Worm (Caenorhabditis elegans) whole organism, L2 larva: ENCODE data around the gene C34F6.12.

ENCODE experiments used
- C34F6.9 ChIP-seq: fragments of 150-350 bp; optimal IDR thresholded peaks from 2 replicates; lab custom pipeline; 2014; ENCODE audit warnings: missing biosample characterization, missing genetic modification characterization
- F13H6.1 ChIP-seq: sonication (generic microtip); optimal IDR thresholded peaks from 2 replicates; lab custom pipeline; 2016; ENCODE audit warnings: missing genetic modification characterization, missing compliant biosample characterization
- R02D3.7 ChIP-seq: fragments of 150-350 bp; optimal IDR thresholded peaks from 2 replicates; lab custom pipeline; 2014; ENCODE audit warnings: missing biosample characterization, missing genetic modification characterization
- Y55F3AM.14 ChIP-seq: fragments of 200-800 bp; sonication (Bioruptor generic); optimal IDR thresholded peaks from 2 replicates; lab custom pipeline; 2018; ENCODE audit warnings: mild to moderate bottlenecking, missing genetic modification characterization, missing compliant biosample characterization
- ZK546.5 ChIP-seq: sonication (generic microtip); optimal IDR thresholded peaks from 2 replicates; lab custom pipeline; 2017; ENCODE audit warnings: missing biosample characterization, missing genetic modification characterization
- alr-1 ChIP-seq: fragments of 150-350 bp; optimal IDR thresholded peaks from 2 replicates; lab custom pipeline; 2014; ENCODE audit warnings: missing biosample characterization, missing genetic modification characterization
- aly-2 ChIP-seq: fragments of 150-350 bp; optimal IDR thresholded peaks from 2 replicates; lab custom pipeline; 2014; ENCODE audit warnings: missing biosample characterization, missing genetic modification characterization
- ama-1 ChIP-seq: fragments of 150-350 bp; optimal IDR thresholded peaks from 2 replicates; lab custom pipeline; 2018; ENCODE audit warnings: inconsistent platforms
- blmp-1 ChIP-seq: sonication (generic microtip); optimal IDR thresholded peaks from 2 replicates; lab custom pipeline; 2017; ENCODE audit warnings: missing genetic modification characterization, mild to moderate bottlenecking, missing compliant biosample characterization, antibody characterized with exemption, moderate library complexity; ENCODE audit not compliant: insufficient read depth
- ceh-16 ChIP-seq: fragments of 150-350 bp; optimal IDR thresholded peaks from 2 replicates; lab custom pipeline; 2014; ENCODE audit warnings: missing biosample characterization, missing genetic modification characterization
- ceh-82 ChIP-seq: fragments of 150-350 bp; optimal IDR thresholded peaks from 2 replicates; lab custom pipeline; 2014; ENCODE audit warnings: missing biosample characterization, missing genetic modification characterization
- crh-2 ChIP-seq: sonication (generic microtip); optimal IDR thresholded peaks from 2 replicates; lab custom pipeline; 2017; ENCODE audit warnings: missing biosample characterization, missing genetic modification characterization
- dmd-4 ChIP-seq: sonication (generic microtip); optimal IDR thresholded peaks from 2 replicates; lab custom pipeline; 2017; ENCODE audit warnings: missing biosample characterization, missing genetic modification characterization
- egl-27 ChIP-seq: sonication (generic microtip); optimal IDR thresholded peaks from 3 replicates; lab custom pipeline; 2017; ENCODE audit warnings: missing biosample characterization, missing genetic modification reagents, missing genetic modification characterization
- elt-1 ChIP-seq: fragments of 150-350 bp; optimal IDR thresholded peaks from 2 replicates; lab custom pipeline; 2014; ENCODE audit warnings: missing biosample characterization, missing genetic modification characterization
- elt-3 ChIP-seq: sonication (generic microtip); optimal IDR thresholded peaks from 2 replicates; lab custom pipeline; 2017; ENCODE audit warnings: missing biosample characterization, missing genetic modification characterization
- fos-1 ChIP-seq: fragments of 150-350 bp; optimal IDR thresholded peaks from 2 replicates; lab custom pipeline; 2014; ENCODE audit warnings: missing biosample characterization, missing genetic modification characterization
- lin-11 ChIP-seq: fragments of 150-350 bp; sonication (generic microtip); optimal IDR thresholded peaks from 2 replicates; lab custom pipeline; 2014; ENCODE audit warnings: missing biosample characterization, missing genetic modification characterization, inconsistent platforms, mixed read lengths
- lin-39 ChIP-seq: fragments of 150-350 bp; optimal IDR thresholded peaks from 2 replicates; lab custom pipeline; 2014; ENCODE audit warnings: missing biosample characterization, missing genetic modification reagents, missing genetic modification characterization
- lsy-2 ChIP-seq, 2 experiments: fragments of 150-350 bp in 1 of 2; sonication (generic microtip) in 1 of 2; optimal IDR thresholded peaks; 2 replicates each; lab custom pipeline; 2014 to 2017; ENCODE audit warnings: missing biosample characterization in 2 of 2, missing genetic modification characterization in 2 of 2
- mab-5 ChIP-seq: fragments of 150-350 bp; optimal IDR thresholded peaks from 2 replicates; lab custom pipeline; 2014; ENCODE audit warnings: missing biosample characterization, missing genetic modification characterization
- mbf-1 ChIP-seq: sonication (generic microtip); optimal IDR thresholded peaks from 2 replicates; lab custom pipeline; 2017; ENCODE audit warnings: missing biosample characterization, missing genetic modification characterization
- mdl-1 ChIP-seq, 2 experiments: fragments of 150-350 bp in 1 of 2; sonication (generic microtip) in 1 of 2; optimal IDR thresholded peaks; 2 replicates each; lab custom pipeline; 2017; ENCODE audit warnings: missing biosample characterization in 2 of 2, missing genetic modification characterization in 2 of 2
- nhr-10 ChIP-seq: sonication (generic microtip); optimal IDR thresholded peaks from 2 replicates; lab custom pipeline; 2017; ENCODE audit warnings: missing biosample characterization, missing genetic modification characterization
- nhr-11 ChIP-seq: fragments of 150-350 bp; optimal IDR thresholded peaks from 2 replicates; lab custom pipeline; 2014; ENCODE audit warnings: missing biosample characterization, missing genetic modification characterization
- nhr-129 ChIP-seq: fragments of 150-350 bp; optimal IDR thresholded peaks from 2 replicates; lab custom pipeline; 2014; ENCODE audit warnings: missing biosample characterization, missing genetic modification characterization
- nhr-21 ChIP-seq: fragments of 150-350 bp; optimal IDR thresholded peaks from 2 replicates; lab custom pipeline; 2014; ENCODE audit warnings: missing biosample characterization, missing genetic modification characterization
- nhr-23 ChIP-seq: fragments of 150-350 bp; optimal IDR thresholded peaks from 2 replicates; lab custom pipeline; 2014; ENCODE audit warnings: missing biosample characterization, missing genetic modification reagents, missing genetic modification characterization
- nhr-237 ChIP-seq: fragments of 150-350 bp; optimal IDR thresholded peaks from 2 replicates; lab custom pipeline; 2014; ENCODE audit warnings: missing biosample characterization, missing genetic modification characterization
- nhr-25 ChIP-seq: fragments of 150-350 bp; sonication (generic microtip); optimal IDR thresholded peaks from 3 replicates; lab custom pipeline; 2014; ENCODE audit warnings: missing biosample characterization, missing genetic modification characterization
- nhr-6 ChIP-seq: fragments of 150-350 bp; optimal IDR thresholded peaks from 2 replicates; lab custom pipeline; 2014; ENCODE audit warnings: missing biosample characterization, missing genetic modification characterization
- nhr-77 ChIP-seq: fragments of 150-350 bp; optimal IDR thresholded peaks from 2 replicates; lab custom pipeline; 2014; ENCODE audit warnings: missing biosample characterization, missing genetic modification characterization
- peb-1 ChIP-seq: fragments of 150-350 bp; optimal IDR thresholded peaks from 2 replicates; lab custom pipeline; 2014; ENCODE audit warnings: missing biosample characterization, missing genetic modification characterization
- sem-4 ChIP-seq: fragments of 150-350 bp; optimal IDR thresholded peaks from 2 replicates; lab custom pipeline; 2014; ENCODE audit warnings: missing biosample characterization, missing genetic modification reagents, missing genetic modification characterization
- skn-1 ChIP-seq: sonication (generic microtip); optimal IDR thresholded peaks from 2 replicates; lab custom pipeline; 2017; ENCODE audit warnings: missing biosample characterization, missing genetic modification characterization
- sma-3 ChIP-seq: sonication (generic microtip); optimal IDR thresholded peaks from 2 replicates; lab custom pipeline; 2016; ENCODE audit warnings: missing genetic modification reagents, missing genetic modification characterization, missing compliant biosample characterization
- sma-9 ChIP-seq, 2 experiments: fragments of 150-350 bp in 1 of 2; sonication (generic microtip) in 1 of 2; optimal IDR thresholded peaks; 2 replicates each; lab custom pipeline; 2014 to 2016; ENCODE audit warnings: missing genetic modification characterization in 2 of 2, mild to moderate bottlenecking in 1 of 2, missing biosample characterization in 1 of 2, missing compliant biosample characterization in 1 of 2, missing genetic modification reagents in 1 of 2, moderate library complexity in 1 of 2
- snpc-4 ChIP-seq: fragments of 150-350 bp; optimal IDR thresholded peaks from 2 replicates; lab custom pipeline; 2014; ENCODE audit warnings: missing biosample characterization, missing genetic modification characterization
- unc-39 ChIP-seq: fragments of 150-350 bp; optimal IDR thresholded peaks from 2 replicates; lab custom pipeline; 2014; ENCODE audit warnings: missing biosample characterization, missing genetic modification characterization
- unc-55 ChIP-seq: fragments of 150-350 bp; sonication (generic microtip); optimal IDR thresholded peaks from 3 replicates; lab custom pipeline; 2014; ENCODE audit warnings: missing biosample characterization, missing genetic modification reagents, missing genetic modification characterization
- unc-62 ChIP-seq: fragments of 150-350 bp; optimal IDR thresholded peaks from 2 replicates; lab custom pipeline; 2014; ENCODE audit warnings: missing biosample characterization, missing genetic modification reagents, missing genetic modification characterization
- zag-1 ChIP-seq: fragments of 150-350 bp; optimal IDR thresholded peaks from 2 replicates; lab custom pipeline; 2014; ENCODE audit warnings: missing biosample characterization, missing genetic modification characterization
- ztf-1 ChIP-seq: fragments of 200-800 bp; sonication (Bioruptor generic); conservative IDR thresholded peaks from 2 replicates; pipeline ENCODE4 v1.3.6; 2022; ENCODE audit warnings: missing genetic modification characterization, missing compliant biosample characterization
- ztf-11 ChIP-seq: sonication (generic microtip); optimal IDR thresholded peaks from 2 replicates; lab custom pipeline; 2017; ENCODE audit warnings: missing biosample characterization, missing genetic modification characterization
- ztf-4 ChIP-seq: fragments of 150-350 bp; optimal IDR thresholded peaks from 2 replicates; lab custom pipeline; 2014; ENCODE audit warnings: missing biosample characterization, missing genetic modification characterization

C34F6.12 gene

ce11 chrX:11211360-11211759, 15.1 kb downstream of the C34F6.12 start:
- no peak for TF ChIP-seq snpc-4
- no peak for TF ChIP-seq mdl-1 (tag; optimal IDR thresholded peaks at IDR 0.05; lab: Kevin White, UChicago)
- no peak for TF ChIP-seq nhr-129
- no peak for TF ChIP-seq ztf-1 (GFP tag; lab: Robert Waterston, UW)
- no peak for TF ChIP-seq nhr-25 (tag; lab: Kevin White, UChicago)
- TF ChIP-seq alr-1 (tag; lab: Kevin White, UChicago) = no peak
- no peak for TF ChIP-seq skn-1
- TF ChIP-seq, all 48 proteins: peak for 0

ce11 chrX:11210417-11210816, 16.1 kb downstream of the C34F6.12 start:
- no peak for TF ChIP-seq lin-11 (tag; lab: Kevin White, UChicago)
- no peak for TF ChIP-seq nhr-25 (tag; lab: Kevin White, UChicago)
- no peak for TF ChIP-seq nhr-21 (tag; lab: Kevin White, UChicago)
- TF ChIP-seq ztf-4 (tag; lab: Kevin White, UChicago) = no peak
- no peak for TF ChIP-seq ceh-16 (tag; lab: Kevin White, UChicago)
- no peak for TF ChIP-seq dmd-4
- no peak for TF ChIP-seq mbf-1 (tag; lab: Kevin White, UChicago)
- TF ChIP-seq ztf-1 (GFP tag; lab: Robert Waterston, UW) = no peak
- TF ChIP-seq unc-39 = no peak
- no peak for TF ChIP-seq lin-39 (tag; lab: Kevin White, UChicago)
- no peak for TF ChIP-seq nhr-237 (tag; lab: Kevin White, UChicago)
- no peak for TF ChIP-seq skn-1
- no peak for TF ChIP-seq nhr-23 (tag; lab: Kevin White, UChicago)
- TF ChIP-seq zag-1 (tag; lab: Kevin White, UChicago) = no peak
- TF ChIP-seq alr-1 (tag; lab: Kevin White, UChicago) = no peak
- no peak for TF ChIP-seq egl-27
- TF ChIP-seq, all 48 proteins: peak for 0

- TF ChIP-seq ztf-4 (tag; lab: Kevin White, UChicago) = no peak
- TF ChIP-seq nhr-21 (tag; lab: Kevin White, UChicago) = no peak
- TF ChIP-seq C34F6.9 = no peak
- TF ChIP-seq lin-39 (tag; lab: Kevin White, UChicago) = no peak
- no peak for TF ChIP-seq elt-1 (tag; lab: Kevin White, UChicago)
- no peak for TF ChIP-seq ama-1 (lab: Kevin White, UChicago)
- no peak for TF ChIP-seq ceh-82 (tag; lab: Kevin White, UChicago)
Measured at ce11 chrX:11208788-11209187, 17.7 kb downstream of the C34F6.12 start, which contains the start of gene C34F6.5. C34F6.5 (minus strand) TSS chrX:11208888.

- TF ChIP-seq egl-27 (peak; percentile 86), nhr-77 (tag; lab: Kevin White, UChicago) (peak; percentile 75), skn-1 (no peak), crh-2 (tag; lab: Kevin White, UChicago) (peak; percentile 94), alr-1 (tag; lab: Kevin White, UChicago) (no peak), sma-3 (peak; percentile 92), snpc-4 (peak; percentile 37), nhr-237 (tag; lab: Kevin White, UChicago) (peak; percentile 53), unc-55 (GFP tag; lab: Kevin White, UChicago) (peak; percentile 94), zag-1 (tag; lab: Kevin White, UChicago) (peak; percentile 39), Y55F3AM.14 (GFP tag; lab: Kevin White, UChicago) (no peak), lsy-2 (tag; optimal IDR thresholded peaks at IDR 0.05; lab: Kevin White, UChicago) (peak; percentile 79 to 94), elt-3 (tag; lab: Kevin White, UChicago) (no peak), nhr-23 (tag; lab: Kevin White, UChicago) (no peak), ZK546.5 (no peak), ceh-16 (tag; lab: Kevin White, UChicago) (no peak), nhr-6 (peak; percentile 92), lin-11 (tag; lab: Kevin White, UChicago) (peak; percentile 46), F13H6.1 (tag; lab: Kevin White, UChicago) (peak; percentile 93), sem-4 (tag; lab: Kevin White, UChicago) (peak; percentile 80), ztf-11 (no peak), unc-39 (no peak), nhr-11 (tag; lab: Kevin White, UChicago) (no peak), R02D3.7 (tag; lab: Kevin White, UChicago) (peak; percentile 34), unc-62 (GFP tag; lab: Kevin White, UChicago) (peak; percentile 3), nhr-129 (peak; percentile 90), mab-5 (tag; lab: Kevin White, UChicago) (peak; percentile 91), mdl-1 (tag; optimal IDR thresholded peaks at IDR 0.05; lab: Kevin White, UChicago) (peak in 1 of 2 experiments; percentile 66), peb-1 (tag; lab: Kevin White, UChicago) (no peak), aly-2 (tag; lab: Kevin White, UChicago) (no peak), ztf-1 (GFP tag; lab: Robert Waterston, UW) (no peak), ztf-4 (tag; lab: Kevin White, UChicago) (peak; percentile 76), fos-1 (tag; lab: Kevin White, UChicago) (peak; percentile 77), blmp-1 (tag; lab: Kevin White, UChicago) (peak; percentile 61), nhr-10 (tag; lab: Kevin White, UChicago) (peak; percentile 60), sma-9 (GFP tag; optimal IDR thresholded peaks at IDR 0.05; lab: Kevin White, UChicago) (peak; percentile 97), sma-9 (tag; optimal IDR thresholded peaks at IDR 0.05; lab: Kevin White, UChicago) (no peak), dmd-4 (peak; percentile 50), elt-1 (tag; lab: Kevin White, UChicago) (no peak)
Measured at ce11 chrX:11206953-11207352, 19.5 kb downstream of the C34F6.12 start, which contains the start of gene hst-2. hst-2 (minus strand) TSS chrX:11207155.
